Fruit fly (Drosophila melanogaster): ENCODE data around the gene Wnt5.

The Wnt5 gene

DNA sequence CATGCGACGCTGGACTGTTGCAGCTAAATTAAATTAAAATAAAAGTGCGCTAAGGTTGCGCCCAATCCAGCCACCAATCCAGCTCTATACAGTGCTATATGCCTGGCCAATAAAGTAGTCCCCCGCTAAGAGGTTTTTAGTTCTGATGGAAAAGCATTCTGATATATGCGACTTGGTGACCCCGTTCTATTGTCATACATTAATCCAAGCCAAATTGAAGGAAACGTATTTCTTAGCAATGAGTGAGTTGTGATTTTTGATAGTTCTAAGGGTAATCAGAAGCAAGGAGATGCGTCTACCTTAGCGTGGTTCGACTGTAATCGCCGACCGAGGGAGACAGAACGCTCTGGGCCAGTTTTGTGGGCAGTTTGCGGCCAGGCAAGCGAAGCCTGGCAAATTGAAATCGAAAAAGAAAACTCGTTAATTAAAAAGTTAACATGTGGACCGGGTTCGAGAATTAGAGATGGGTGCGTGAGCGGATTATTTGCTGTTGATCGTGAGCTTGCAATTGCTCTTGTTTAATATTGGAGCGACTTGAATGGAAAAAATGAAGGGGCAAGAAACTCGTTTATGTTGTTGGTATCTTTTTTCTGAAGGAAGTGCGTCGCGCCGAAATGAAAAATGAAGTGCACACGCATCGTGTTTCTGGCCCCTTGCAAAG lies 33.1 kb upstream of the Wnt5 start (continued):
- TF ChIP-seq lz (GFP tag; optimal IDR thresholded peaks at IDR 0.05) (peak; percentile 73), topi (GFP tag; optimal IDR thresholded peaks at IDR 0.05) (peak; percentile 64), CG8319 (GFP tag; optimal IDR thresholded peaks at IDR 0.05) (peak; percentile 69), Hr39 (GFP tag; optimal IDR thresholded peaks at IDR 0.05) (peak; percentile 61), CG3032 (tag; optimal IDR thresholded peaks at IDR 0.05) (peak; percentile 71), CG6808 (GFP tag; optimal IDR thresholded peaks at IDR 0.05) (peak; percentile 67), CG32006 (GFP tag; optimal IDR thresholded peaks at IDR 0.05) (peak; percentile 57), fkh (GFP tag; optimal IDR thresholded peaks at IDR 0.05) (no peak), achi (GFP tag; optimal IDR thresholded peaks at IDR 0.05) (peak; percentile 40), CG11762 (GFP tag; optimal IDR thresholded peaks at IDR 0.05; ENCODE audit: insufficient read depth) (no peak), Sox14 (GFP tag; optimal IDR thresholded peaks at IDR 0.05) (peak; percentile 74), ss (GFP tag; optimal IDR thresholded peaks at IDR 0.05) (peak; percentile 54 to 68), Eip75B (GFP tag; optimal IDR thresholded peaks at IDR 0.05) (peak; percentile 63), Sox15 (GFP tag; optimal IDR thresholded peaks at IDR 0.05) (peak; percentile 70), CG8632 (GFP tag; optimal IDR thresholded peaks at IDR 0.05) (peak; percentile 68), dsx (GFP tag; optimal IDR thresholded peaks at IDR 0.05; ENCODE audit: poor library complexity, severe bottlenecking) (peak; percentile 54), CG15336 (GFP tag; IDR thresholded peaks at IDR 0.05) (no peak)

DNA sequence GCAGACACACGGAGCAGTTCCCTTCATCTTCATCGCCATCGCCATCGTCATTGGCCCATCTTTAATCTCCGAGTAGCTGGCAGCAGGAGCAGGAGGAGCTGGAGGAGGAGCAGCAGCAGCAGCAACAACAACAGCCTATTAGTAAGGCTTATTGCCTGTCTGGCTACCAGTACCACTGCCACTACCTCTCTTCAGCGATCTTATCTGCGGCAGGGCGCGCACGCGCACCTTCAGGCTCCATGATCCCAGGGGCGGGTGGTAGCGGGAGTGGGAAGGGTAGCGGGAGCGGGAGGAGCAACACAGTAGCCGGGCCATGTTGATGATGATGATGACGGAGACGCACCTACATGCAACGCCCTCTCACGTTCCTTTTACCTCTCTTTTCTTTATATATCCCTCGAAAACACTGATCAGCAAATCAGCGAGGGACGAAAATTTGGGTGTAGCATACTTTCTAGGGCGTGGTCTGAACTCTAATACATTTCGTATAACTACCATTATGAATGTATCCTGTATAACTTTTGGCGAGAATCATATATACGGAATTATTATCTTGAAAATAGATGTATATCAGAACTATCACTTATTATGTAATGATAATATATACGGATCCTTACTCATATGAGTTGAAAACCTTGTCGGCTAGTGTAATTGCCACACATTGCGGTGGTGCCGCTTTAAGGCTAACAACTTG lies 32.0 kb upstream of the Wnt5 start:
- TF ChIP-seq CG10669 (GFP tag; optimal IDR thresholded peaks at IDR 0.05) (peak; percentile 43), dsx (GFP tag; optimal IDR thresholded peaks at IDR 0.05; ENCODE audit: poor library complexity, severe bottlenecking) (peak; percentile 44), Eip75B (GFP tag; optimal IDR thresholded peaks at IDR 0.05) (no peak), Sox102F (GFP tag; optimal IDR thresholded peaks at IDR 0.05) (no peak), Lpt (GFP tag; optimal IDR thresholded peaks at IDR 0.05) (no peak), CG10631 (GFP tag; optimal IDR thresholded peaks at IDR 0.05) (peak; percentile 35), OdsH (GFP tag; optimal IDR thresholded peaks at IDR 0.05) (peak; percentile 8), Met (GFP tag; optimal IDR thresholded peaks at IDR 0.05) (peak; percentile 21), CG11902 (GFP tag; optimal IDR thresholded peaks at IDR 0.05) (no peak), CG32006 (GFP tag; optimal IDR thresholded peaks at IDR 0.05) (no peak), Eip78C (GFP tag) (peak; percentile 47), fd59A (GFP tag; optimal IDR thresholded peaks at IDR 0.05) (peak; percentile 52), Ets96B (tag; optimal IDR thresholded peaks at IDR 0.05) (peak; percentile 32), CG34406 (GFP tag; optimal IDR thresholded peaks at IDR 0.05) (peak; percentile 1), lz (GFP tag; optimal IDR thresholded peaks at IDR 0.05) (peak; percentile 1), svp (GFP tag) (peak; percentile 72), spab (GFP tag; optimal IDR thresholded peaks at IDR 0.05) (peak; percentile 12), ss (GFP tag; optimal IDR thresholded peaks at IDR 0.05) (peak; percentile 24 to 80), CG8319 (GFP tag; optimal IDR thresholded peaks at IDR 0.05) (no peak), CG6854 (GFP tag; optimal IDR thresholded peaks at IDR 0.05) (no peak), CG6808 (GFP tag; optimal IDR thresholded peaks at IDR 0.05) (peak; percentile 45), Smox (GFP tag; optimal IDR thresholded peaks at IDR 0.05) (no peak), CG3032 (tag; optimal IDR thresholded peaks at IDR 0.05) (peak; percentile 57)

DNA sequence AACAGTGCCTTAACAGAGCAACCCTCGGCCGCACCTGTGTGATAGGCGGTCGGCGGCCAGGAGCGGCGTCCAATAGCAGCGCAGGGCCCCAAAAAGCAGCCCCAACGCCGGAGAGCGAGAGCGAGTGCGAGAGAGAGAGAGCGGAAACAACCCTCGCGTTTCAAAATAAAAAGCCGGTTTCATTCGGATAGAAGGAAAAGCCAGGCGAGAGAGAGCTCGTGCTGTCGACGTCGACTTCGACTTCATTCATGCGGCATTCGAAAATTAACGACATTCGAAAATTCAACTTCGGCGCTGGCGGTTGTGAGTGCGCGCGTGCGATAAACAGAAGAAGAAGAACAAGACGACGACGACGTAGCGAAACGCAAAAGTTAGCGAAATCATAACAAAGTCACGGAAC lies 29.2 kb upstream of the Wnt5 start:
- no peak for TF ChIP-seq CG7368 (GFP tag; optimal IDR thresholded peaks at IDR 0.05)
- no peak for TF ChIP-seq CG3032 (tag; optimal IDR thresholded peaks at IDR 0.05)
- no peak for TF ChIP-seq Lpt (GFP tag; optimal IDR thresholded peaks at IDR 0.05)
- TF ChIP-seq CG4318 (GFP tag; optimal IDR thresholded peaks at IDR 0.05) = no peak
- no peak for TF ChIP-seq CG8632 (GFP tag; optimal IDR thresholded peaks at IDR 0.05)
- TF ChIP-seq lz (GFP tag; optimal IDR thresholded peaks at IDR 0.05) = no peak
- peak; percentile 48 for TF ChIP-seq CG11902 (GFP tag; optimal IDR thresholded peaks at IDR 0.05)
- no peak for TF ChIP-seq CG6276 (GFP tag; optimal IDR thresholded peaks at IDR 0.05)
- TF ChIP-seq Gug (GFP tag; IDR thresholded peaks at IDR 0.05) = no peak
- no peak for TF ChIP-seq Sox14 (GFP tag; optimal IDR thresholded peaks at IDR 0.05)
- no peak for TF ChIP-seq pdm3 (GFP tag; optimal IDR thresholded peaks at IDR 0.05)
- peak; percentile 34; the same call in 1 of the 2 replicates for TF ChIP-seq CG15336 (GFP tag; IDR thresholded peaks at IDR 0.05)
- no peak for TF ChIP-seq CG11762 (GFP tag; optimal IDR thresholded peaks at IDR 0.05; ENCODE audit: insufficient read depth)
- no peak for TF ChIP-seq CG8119 (GFP tag; IDR thresholded peaks at IDR 0.05)
- no peak for TF ChIP-seq Eip75B (GFP tag; optimal IDR thresholded peaks at IDR 0.05)
- TF ChIP-seq Sox102F (GFP tag; optimal IDR thresholded peaks at IDR 0.05) = no peak
- TF ChIP-seq eg (GFP tag; IDR thresholded peaks at IDR 0.05) = peak; percentile 18; the same call in 1 of the 3 replicates
- TF ChIP-seq CG6854 (GFP tag; optimal IDR thresholded peaks at IDR 0.05) = peak; percentile 67
- no peak for TF ChIP-seq Eip93F (GFP tag; optimal IDR thresholded peaks at IDR 0.05)
- TF ChIP-seq CG16779 (tag; optimal IDR thresholded peaks at IDR 0.05) = no peak
- TF ChIP-seq CG10631 (GFP tag; optimal IDR thresholded peaks at IDR 0.05) = no peak
- TF ChIP-seq ss (GFP tag; optimal IDR thresholded peaks at IDR 0.05) = peak in 1 of 2 experiments; percentile 6
- TF ChIP-seq CG9139 (GFP tag; optimal IDR thresholded peaks at IDR 0.05) = peak; percentile 23
- no peak for TF ChIP-seq net (GFP tag; optimal IDR thresholded peaks at IDR 0.05)
- peak; percentile 57 for TF ChIP-seq Eip78C (GFP tag)
- TF ChIP-seq CG6808 (GFP tag; optimal IDR thresholded peaks at IDR 0.05) = no peak
- TF ChIP-seq OdsH (GFP tag; optimal IDR thresholded peaks at IDR 0.05) = no peak

Measured in whole organism, prepupa.